Fruit fly (Drosophila melanogaster) whole organism, prepupa: ENCODE data around the gene Dbp73D.

ENCODE experiments used
- CG10631 ChIP-seq: fragments of 200-800 bp; sonication (Bioruptor generic); optimal IDR thresholded peaks from 2 replicates; lab custom pipeline; 2016; ENCODE audit warnings: missing biosample characterization, missing genetic modification characterization
- CG10669 ChIP-seq: fragments of 200-800 bp; sonication (Bioruptor generic); optimal IDR thresholded peaks from 3 replicates; lab custom pipeline; 2018; ENCODE audit warnings: missing biosample characterization, mild to moderate bottlenecking, missing genetic modification characterization, moderate library complexity
- CG11294 ChIP-seq: fragments of 200-800 bp; sonication (Bioruptor generic); IDR thresholded peaks from 2 replicates; pipeline ENCODE4 v1.3.6; 2022; ENCODE audit warnings: missing biosample characterization, missing genetic modification characterization
- CG11762 ChIP-seq: fragments of 200-800 bp; sonication (Bioruptor generic); optimal IDR thresholded peaks from 3 replicates; lab custom pipeline; 2016; ENCODE audit warnings: missing biosample characterization, missing genetic modification characterization; ENCODE audit not compliant: insufficient read depth
- CG11902 ChIP-seq: fragments of 200-800 bp; sonication (Bioruptor generic); optimal IDR thresholded peaks from 3 replicates; lab custom pipeline; 2016; ENCODE audit warnings: missing biosample characterization, missing genetic modification characterization
- CG15336 ChIP-seq: fragments of 200-800 bp; sonication (Bioruptor generic); IDR thresholded peaks from 2 replicates; pipeline ENCODE4 v1.3.6; 2022; ENCODE audit warnings: missing biosample characterization, missing genetic modification characterization
- CG1621 ChIP-seq: fragments of 200-800 bp; sonication (Bioruptor generic); optimal IDR thresholded peaks from 3 replicates; lab custom pipeline; 2018; ENCODE audit warnings: missing biosample characterization, mild to moderate bottlenecking, missing genetic modification characterization
- CG16779 ChIP-seq: fragments of 200-800 bp; sonication (Bioruptor generic); optimal IDR thresholded peaks from 3 replicates; lab custom pipeline; 2017; ENCODE audit warnings: missing biosample characterization, mild to moderate bottlenecking, missing genetic modification characterization
- CG31627 ChIP-seq: fragments of 200-800 bp; sonication (Bioruptor generic); optimal IDR thresholded peaks from 3 replicates; lab custom pipeline; 2016; ENCODE audit warnings: missing biosample characterization, missing genetic modification characterization
- CG32006 ChIP-seq: fragments of 200-800 bp; sonication (Bioruptor generic); optimal IDR thresholded peaks from 3 replicates; lab custom pipeline; 2017; ENCODE audit warnings: missing biosample characterization, mild to moderate bottlenecking, missing genetic modification characterization
- CG34406 ChIP-seq: fragments of 200-800 bp; sonication (Bioruptor generic); optimal IDR thresholded peaks from 3 replicates; lab custom pipeline; 2016; ENCODE audit warnings: missing biosample characterization, missing genetic modification characterization
- CG3919 ChIP-seq: fragments of 200-800 bp; sonication (Bioruptor generic); optimal IDR thresholded peaks from 3 replicates; lab custom pipeline; 2016; ENCODE audit warnings: missing biosample characterization, missing genetic modification characterization
- CG4318 ChIP-seq: fragments of 200-800 bp; sonication (Bioruptor generic); optimal IDR thresholded peaks from 3 replicates; lab custom pipeline; 2017; ENCODE audit warnings: missing biosample characterization, mild to moderate bottlenecking, missing genetic modification characterization
- CG6163 ChIP-seq: fragments of 200-800 bp; sonication (Bioruptor generic); IDR thresholded peaks from 3 replicates; pipeline ENCODE4 v1.3.6; 2022; ENCODE audit warnings: missing biosample characterization, missing genetic modification characterization
- CG6276 ChIP-seq: fragments of 200-800 bp; sonication (Bioruptor generic); optimal IDR thresholded peaks from 2 replicates; lab custom pipeline; 2017; ENCODE audit warnings: missing biosample characterization, mild to moderate bottlenecking, missing genetic modification characterization
- CG6792 ChIP-seq: fragments of 200-800 bp; sonication (Bioruptor generic); optimal IDR thresholded peaks from 3 replicates; lab custom pipeline; 2016; ENCODE audit warnings: missing biosample characterization, missing genetic modification characterization
- CG6808 ChIP-seq: fragments of 200-800 bp; sonication (Bioruptor generic); optimal IDR thresholded peaks from 3 replicates; lab custom pipeline; 2017; ENCODE audit warnings: missing biosample characterization, missing genetic modification characterization, mild to moderate bottlenecking, moderate library complexity, missing genetic modification reagents
- CG6854 ChIP-seq: fragments of 200-800 bp; sonication (Bioruptor generic); optimal IDR thresholded peaks from 2 replicates; lab custom pipeline; 2017; ENCODE audit warnings: missing biosample characterization, mild to moderate bottlenecking, missing genetic modification characterization
- CG8119 ChIP-seq: fragments of 200-800 bp; sonication (Bioruptor generic); IDR thresholded peaks from 3 replicates; pipeline ENCODE4 v1.3.6; 2022; ENCODE audit warnings: missing biosample characterization, missing genetic modification characterization
- CG8319 ChIP-seq: fragments of 200-800 bp; sonication (Bioruptor generic); optimal IDR thresholded peaks from 3 replicates; lab custom pipeline; 2016; ENCODE audit warnings: missing biosample characterization, missing genetic modification characterization
- CG8632 ChIP-seq: fragments of 200-800 bp; sonication (Bioruptor generic); optimal IDR thresholded peaks from 3 replicates; lab custom pipeline; 2016; ENCODE audit warnings: missing biosample characterization, missing genetic modification characterization
- Eip75B ChIP-seq: fragments of 200-800 bp; sonication (Bioruptor generic); optimal IDR thresholded peaks from 3 replicates; lab custom pipeline; 2016; ENCODE audit warnings: missing biosample characterization, missing genetic modification characterization
- Eip93F ChIP-seq: fragments of 200-800 bp; sonication (Bioruptor generic); optimal IDR thresholded peaks from 2 replicates; lab custom pipeline; 2016; ENCODE audit warnings: missing biosample characterization, mild to moderate bottlenecking, missing genetic modification characterization
- Ets21C ChIP-seq: fragments of 200-800 bp; sonication (Bioruptor generic); optimal IDR thresholded peaks from 3 replicates; lab custom pipeline; 2016; ENCODE audit warnings: missing biosample characterization, missing genetic modification characterization
- Ets96B ChIP-seq: fragments of 200-800 bp; optimal IDR thresholded peaks from 2 replicates; lab custom pipeline; 2019; ENCODE audit warnings: missing biosample characterization, mild to moderate bottlenecking, missing genetic modification characterization, moderate library complexity
- Gug ChIP-seq: fragments of 200-800 bp; sonication (Bioruptor generic); IDR thresholded peaks from 2 replicates; pipeline ENCODE4 v1.3.6; 2022; ENCODE audit warnings: missing biosample characterization, missing genetic modification characterization
- Hr38 ChIP-seq: sonication (Bioruptor generic); optimal IDR thresholded peaks from 2 replicates; lab custom pipeline; 2016; ENCODE audit warnings: missing biosample characterization, missing genetic modification characterization
- Hr39 ChIP-seq: fragments of 200-800 bp; sonication (Bioruptor generic); optimal IDR thresholded peaks from 2 replicates; lab custom pipeline; 2016; ENCODE audit warnings: missing biosample characterization, missing genetic modification characterization
- Lpt ChIP-seq: fragments of 200-800 bp; sonication (Bioruptor generic); optimal IDR thresholded peaks from 3 replicates; lab custom pipeline; 2016; ENCODE audit warnings: missing biosample characterization, missing genetic modification characterization
- Met ChIP-seq: fragments of 200-800 bp; sonication (Bioruptor generic); optimal IDR thresholded peaks from 3 replicates; lab custom pipeline; 2016; ENCODE audit warnings: missing biosample characterization, missing genetic modification characterization
- OdsH ChIP-seq: fragments of 200-800 bp; sonication (Bioruptor generic); optimal IDR thresholded peaks from 3 replicates; lab custom pipeline; 2016; ENCODE audit warnings: missing biosample characterization, missing genetic modification characterization
- Sox102F ChIP-seq: fragments of 200-800 bp; sonication (Bioruptor generic); optimal IDR thresholded peaks from 2 replicates; lab custom pipeline; 2016; ENCODE audit warnings: missing biosample characterization, mild to moderate bottlenecking, missing genetic modification characterization
- Sox14 ChIP-seq: fragments of 200-800 bp; sonication (Bioruptor generic); optimal IDR thresholded peaks from 3 replicates; lab custom pipeline; 2016; ENCODE audit warnings: missing biosample characterization, missing genetic modification characterization
- Sox15 ChIP-seq: fragments of 200-800 bp; sonication (Bioruptor generic); optimal IDR thresholded peaks from 3 replicates; lab custom pipeline; 2016; ENCODE audit warnings: missing biosample characterization, missing genetic modification characterization
- achi ChIP-seq: fragments of 200-800 bp; sonication (Bioruptor generic); optimal IDR thresholded peaks from 3 replicates; lab custom pipeline; 2016; ENCODE audit warnings: missing biosample characterization, missing genetic modification characterization
- acj6 ChIP-seq: fragments of 200-800 bp; sonication (Bioruptor generic); optimal IDR thresholded peaks from 3 replicates; lab custom pipeline; 2016; ENCODE audit warnings: missing biosample characterization, missing genetic modification characterization
- cyc ChIP-seq: fragments of 200-800 bp; sonication (Bioruptor generic); optimal IDR thresholded peaks from 3 replicates; lab custom pipeline; 2016; ENCODE audit warnings: missing biosample characterization, missing genetic modification characterization
- dsx ChIP-seq: fragments of 200-800 bp; optimal IDR thresholded peaks from 3 replicates; lab custom pipeline; 2019; ENCODE audit warnings: missing biosample characterization, mild to moderate bottlenecking, missing genetic modification characterization, moderate library complexity; ENCODE audit not compliant: poor library complexity, severe bottlenecking
- eg ChIP-seq: fragments of 200-800 bp; sonication (Bioruptor generic); IDR thresholded peaks from 3 replicates; pipeline ENCODE4 v1.3.6; 2022; ENCODE audit warnings: missing biosample characterization, missing genetic modification characterization
- esn ChIP-seq: fragments of 200-800 bp; sonication (Bioruptor generic); optimal IDR thresholded peaks from 2 replicates; lab custom pipeline; 2016; ENCODE audit warnings: missing biosample characterization, mild to moderate bottlenecking, missing genetic modification characterization, moderate library complexity
- fd59A ChIP-seq: fragments of 200-800 bp; sonication (Bioruptor generic); optimal IDR thresholded peaks from 2 replicates; lab custom pipeline; 2017; ENCODE audit warnings: missing biosample characterization, mild to moderate bottlenecking, missing genetic modification characterization, missing genetic modification reagents
- lz ChIP-seq: fragments of 200-800 bp; sonication (Bioruptor generic); optimal IDR thresholded peaks from 3 replicates; lab custom pipeline; 2016; ENCODE audit warnings: missing biosample characterization, missing genetic modification characterization
- salr ChIP-seq, 2 experiments: fragments of 200-800 bp; sonication (Bioruptor generic); optimal IDR thresholded peaks; 3 replicates each; lab custom pipeline; 2016 to 2018; ENCODE audit warnings: missing biosample characterization in 2 of 2, missing genetic modification characterization in 2 of 2, mild to moderate bottlenecking in 1 of 2
- spab ChIP-seq: fragments of 200-800 bp; sonication (Bioruptor generic); optimal IDR thresholded peaks from 2 replicates; lab custom pipeline; 2017; ENCODE audit warnings: missing biosample characterization, mild to moderate bottlenecking, missing genetic modification characterization, missing genetic modification reagents
- ss ChIP-seq, 2 experiments: fragments of 200-800 bp; sonication (Bioruptor generic); optimal IDR thresholded peaks; 2 replicates in 1 of 2; 3 replicates in 1 of 2; lab custom pipeline; 2017 to 2018; ENCODE audit warnings: mild to moderate bottlenecking in 2 of 2, missing biosample characterization in 2 of 2, missing genetic modification characterization in 2 of 2, moderate library complexity in 1 of 2
- topi ChIP-seq: fragments of 200-800 bp; sonication (Bioruptor generic); optimal IDR thresholded peaks from 3 replicates; lab custom pipeline; 2016; ENCODE audit warnings: missing biosample characterization, missing genetic modification characterization

The Dbp73D gene

dm6 chr3L:16710258-16711020 lies 20.2 kb downstream of the Dbp73D start (continued):
- peak; percentile 1 for TF ChIP-seq CG11762 (GFP tag; lab: Kevin White, UChicago)
- TF ChIP-seq CG6808 (GFP tag; lab: Kevin White, UChicago): peak; percentile 62
- peak; percentile 56 for TF ChIP-seq CG11902 (GFP tag; lab: Kevin White, UChicago)
- peak; percentile 30 for TF ChIP-seq cyc (GFP tag; lab: Kevin White, UChicago)
- peak; percentile 71 for TF ChIP-seq CG10631 (GFP tag; lab: Kevin White, UChicago)
- peak; percentile 23 for TF ChIP-seq lz
- peak; percentile 53 for TF ChIP-seq Ets96B (tag; lab: Kevin White, UChicago)
- no peak for TF ChIP-seq fd59A (GFP tag; lab: Kevin White, UChicago)
- TF ChIP-seq CG11294: peak; percentile 68; the same call in 1 of the 2 replicates
- TF ChIP-seq CG6792 (GFP tag; lab: Kevin White, UChicago): peak; percentile 57
- peak; percentile 52 for TF ChIP-seq CG4318
- TF ChIP-seq CG34406 (GFP tag; lab: Kevin White, UChicago): peak; percentile 57
- peak; percentile 73 for TF ChIP-seq dsx (GFP tag; lab: Kevin White, UChicago)
- no peak for TF ChIP-seq Sox14 (GFP tag; lab: Kevin White, UChicago)
- TF ChIP-seq salr (GFP tag; optimal IDR thresholded peaks at IDR 0.05; lab: Kevin White, UChicago): peak; percentile 10 to 44
- peak; percentile 8 for TF ChIP-seq Eip75B (GFP tag; lab: Kevin White, UChicago)
- peak; percentile 44 for TF ChIP-seq Lpt (GFP tag; lab: Kevin White, UChicago)
- peak; percentile 53 for TF ChIP-seq OdsH (GFP tag; lab: Kevin White, UChicago)
- peak; percentile 37 for TF ChIP-seq esn (GFP tag; lab: Kevin White, UChicago)
- TF ChIP-seq Gug (GFP tag; lab: Robert Waterston, UW): peak; percentile 60; the same call in 1 of the 2 replicates
- TF ChIP-seq CG16779: peak; percentile 48
- no peak for TF ChIP-seq CG6854 (GFP tag; lab: Kevin White, UChicago)
- no peak for TF ChIP-seq CG1621 (tag; lab: Kevin White, UChicago)
- no peak for TF ChIP-seq Sox15 (GFP tag; lab: Kevin White, UChicago)
- no peak for TF ChIP-seq Eip93F (GFP tag; lab: Kevin White, UChicago)
- TF ChIP-seq ss (GFP tag; optimal IDR thresholded peaks at IDR 0.05; lab: Kevin White, UChicago): peak; percentile 68 to 77
- TF ChIP-seq achi (GFP tag; lab: Kevin White, UChicago): peak; percentile 64
- peak; percentile 81 for TF ChIP-seq CG15336 (GFP tag; lab: Robert Waterston, UW)
- peak; percentile 45 for TF ChIP-seq acj6 (GFP tag; lab: Kevin White, UChicago)
- no peak for TF ChIP-seq Ets21C (GFP tag; lab: Kevin White, UChicago)
- no peak for TF ChIP-seq Hr38 (GFP tag; lab: Kevin White, UChicago)
- peak; percentile 44 for TF ChIP-seq topi
- TF ChIP-seq CG32006 (GFP tag; lab: Kevin White, UChicago): peak; percentile 75

- no peak for TF ChIP-seq CG10669 (GFP tag; lab: Kevin White, UChicago)
- peak; percentile 45 for TF ChIP-seq Hr39 (GFP tag; lab: Kevin White, UChicago)
- TF ChIP-seq CG6163 (GFP tag; lab: Robert Waterston, UW): peak; percentile 7; the same call in 1 of the 3 replicates
- no peak for TF ChIP-seq topi
- TF ChIP-seq CG15336 (GFP tag; lab: Robert Waterston, UW): peak; percentile 34
- TF ChIP-seq salr (GFP tag; optimal IDR thresholded peaks at IDR 0.05; lab: Kevin White, UChicago): no peak
- TF ChIP-seq CG11294: no peak
- no peak for TF ChIP-seq CG3919 (GFP tag; lab: Kevin White, UChicago)
- peak; percentile 13 for TF ChIP-seq acj6 (GFP tag; lab: Kevin White, UChicago)
- TF ChIP-seq CG16779: no peak
- peak; percentile 48; the same call in 2 of the 3 replicates for TF ChIP-seq eg (GFP tag; lab: Robert Waterston, UW)
- TF ChIP-seq CG31627 (GFP tag; lab: Kevin White, UChicago): no peak
- TF ChIP-seq CG6854 (GFP tag; lab: Kevin White, UChicago): peak; percentile 82
- peak; percentile 18 for TF ChIP-seq CG8632 (GFP tag; lab: Kevin White, UChicago)
- peak; percentile 25; the same call in 2 of the 3 replicates for TF ChIP-seq CG8119 (GFP tag; lab: Robert Waterston, UW)
- TF ChIP-seq CG34406 (GFP tag; lab: Kevin White, UChicago): no peak
- TF ChIP-seq spab: no peak
- peak; percentile 1 for TF ChIP-seq Eip93F (GFP tag; lab: Kevin White, UChicago)
- TF ChIP-seq CG6276 (GFP tag; lab: Kevin White, UChicago): no peak
- no peak for TF ChIP-seq CG8319 (GFP tag; lab: Kevin White, UChicago)
- no peak for TF ChIP-seq Sox102F
- no peak for TF ChIP-seq CG6808 (GFP tag; lab: Kevin White, UChicago)
- TF ChIP-seq CG6792 (GFP tag; lab: Kevin White, UChicago): no peak
- TF ChIP-seq Met (GFP tag; lab: Kevin White, UChicago): no peak
- no peak for TF ChIP-seq CG11762 (GFP tag; lab: Kevin White, UChicago)
These were observed 20.9 kb downstream of the Dbp73D start for dm6 chr3L:16709673-16710257.
